Fruit fly (Drosophila melanogaster): ENCODE measurements around the gene CG15461.
"Not testable (repeated sequence)": the region's sequence is repeated elsewhere in the genome, so short reads cannot be mapped to it uniquely, and the experiment has no call there.

The CG15461 gene

dm6 chrX:20519696-20520373, 33.9 kb downstream of the CG15461 start:
- no peak for TF ChIP-seq lola (GFP tag; optimal IDR thresholded peaks at IDR 0.05)
- no peak for TF ChIP-seq Jra (GFP tag; optimal IDR thresholded peaks at IDR 0.05)
- TF ChIP-seq Dif (GFP tag; optimal IDR thresholded peaks at IDR 0.05; ENCODE audit: partially characterized antibody) = no peak
- no peak for TF ChIP-seq Abd-B (GFP tag; optimal IDR thresholded peaks at IDR 0.05)
- TF ChIP-seq rgr (GFP tag; optimal IDR thresholded peaks at IDR 0.05) = no peak
- no peak for TF ChIP-seq Rel (GFP tag; optimal IDR thresholded peaks at IDR 0.05)
- no peak for TF ChIP-seq Rel (tag; optimal IDR thresholded peaks at IDR 0.05)
- TF ChIP-seq usp (GFP tag; optimal IDR thresholded peaks at IDR 0.05) = no peak
- TF ChIP-seq woc (GFP tag; optimal IDR thresholded peaks at IDR 0.05) = no peak
- no peak for TF ChIP-seq Sp1 (GFP tag; optimal IDR thresholded peaks at IDR 0.05)
- no peak for TF ChIP-seq Hr83 (GFP tag; optimal IDR thresholded peaks at IDR 0.05; ENCODE audit: poor library complexity, severe bottlenecking)
- no peak for TF ChIP-seq Hnf4 (GFP tag; optimal IDR thresholded peaks at IDR 0.05)
- TF ChIP-seq br (GFP tag; optimal IDR thresholded peaks at IDR 0.05) = no peak
- no peak for TF ChIP-seq Myc (optimal IDR thresholded peaks at IDR 0.05)
- no peak for TF ChIP-seq pan (optimal IDR thresholded peaks at IDR 0.05)
- TF ChIP-seq dmrt93B (GFP tag; optimal IDR thresholded peaks at IDR 0.05) = no peak
- no peak for TF ChIP-seq dsf (GFP tag; optimal IDR thresholded peaks at IDR 0.05; ENCODE audit: borderline replicate concordance)
- TF ChIP-seq jim (GFP tag; optimal IDR thresholded peaks at IDR 0.05) = no peak

dm6 chrX:20524754-20525236, 38.8 kb downstream of the CG15461 start, which contains the start of gene Tak1:
Gene Tak1 (minus strand): TSS chrX:20524928.
- no peak for TF ChIP-seq pan (optimal IDR thresholded peaks at IDR 0.05)
- no peak for TF ChIP-seq GATAd (GFP tag; optimal IDR thresholded peaks at IDR 0.05)
- TF ChIP-seq usp (GFP tag; optimal IDR thresholded peaks at IDR 0.05) = no peak
- peak; percentile 43 for TF ChIP-seq psq (GFP tag; optimal IDR thresholded peaks at IDR 0.05)
- TF ChIP-seq Abd-B (GFP tag; optimal IDR thresholded peaks at IDR 0.05) = no peak
- TF ChIP-seq Myc (optimal IDR thresholded peaks at IDR 0.05) = peak; percentile 80
- TF ChIP-seq HLH106 (tag; optimal IDR thresholded peaks at IDR 0.05) = peak; percentile 53
- peak; percentile 36 for TF ChIP-seq br (GFP tag; optimal IDR thresholded peaks at IDR 0.05)
- peak; percentile 43 for TF ChIP-seq rgr (GFP tag; optimal IDR thresholded peaks at IDR 0.05)
- peak; percentile 95 for TF ChIP-seq Vsx2 (GFP tag; optimal IDR thresholded peaks at IDR 0.05; ENCODE audit: partially characterized antibody)
- peak; percentile 14 for TF ChIP-seq dmrt93B (GFP tag; optimal IDR thresholded peaks at IDR 0.05)
- TF ChIP-seq Hnf4 (GFP tag; optimal IDR thresholded peaks at IDR 0.05) = peak; percentile 65
- TF ChIP-seq OdsH (GFP tag; optimal IDR thresholded peaks at IDR 0.05) = peak; percentile 27
- peak in 1 of 2 experiments; percentile 70 for TF ChIP-seq foxo (GFP tag; optimal IDR thresholded peaks at IDR 0.05)
- TF ChIP-seq ey (GFP tag; optimal IDR thresholded peaks at IDR 0.05) = peak; percentile 37
- peak; percentile 23 for TF ChIP-seq Jra (GFP tag; optimal IDR thresholded peaks at IDR 0.05)
- TF ChIP-seq N (GFP tag; optimal IDR thresholded peaks at IDR 0.05) = no peak
- TF ChIP-seq h (GFP tag; optimal IDR thresholded peaks at IDR 0.05) = peak; percentile 44
- no peak for TF ChIP-seq lola (GFP tag; optimal IDR thresholded peaks at IDR 0.05)
- peak; percentile 42 for TF ChIP-seq CG9705 (GFP tag; optimal IDR thresholded peaks at IDR 0.05)
- peak; percentile 66 for TF ChIP-seq Hr83 (GFP tag; optimal IDR thresholded peaks at IDR 0.05; ENCODE audit: poor library complexity, severe bottlenecking)
- TF ChIP-seq dl (GFP tag; optimal IDR thresholded peaks at IDR 0.05; ENCODE audit: insufficient read depth in 1 of 2, partially characterized antibody in 2 of 2) = peak in 1 of 2 experiments; percentile 55
- TF ChIP-seq sv (GFP tag; optimal IDR thresholded peaks at IDR 0.05) = peak; percentile 11
- no peak for TF ChIP-seq Hr78 (GFP tag; optimal IDR thresholded peaks at IDR 0.05)
- TF ChIP-seq tai (GFP tag; optimal IDR thresholded peaks at IDR 0.05) = peak; percentile 27
- no peak for TF ChIP-seq CrebA (GFP tag; optimal IDR thresholded peaks at IDR 0.05; ENCODE audit: borderline replicate concordance)
- peak; percentile 82 for TF ChIP-seq Dif (GFP tag; optimal IDR thresholded peaks at IDR 0.05; ENCODE audit: partially characterized antibody)
- TF ChIP-seq fru (GFP tag; optimal IDR thresholded peaks at IDR 0.05) = peak; percentile 40

DNA sequence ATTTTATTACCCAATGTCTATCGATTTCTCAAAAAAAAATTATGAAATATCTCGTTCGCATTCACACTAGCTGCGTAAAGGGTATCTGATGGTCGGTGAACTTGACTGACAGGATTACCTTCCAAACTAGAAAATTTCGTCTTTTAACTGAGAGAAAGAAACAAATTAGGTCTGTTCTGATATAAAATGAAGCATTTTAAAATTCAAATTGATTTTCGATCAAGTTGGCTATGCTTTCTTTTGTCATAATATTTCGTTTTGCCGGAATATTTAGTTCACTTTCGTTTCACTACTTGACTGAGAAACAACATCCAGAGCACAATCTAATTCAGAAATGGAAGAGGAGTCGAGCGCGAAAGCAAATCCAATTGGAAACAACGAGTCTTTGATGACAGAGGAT, 41.4 kb downstream of the CG15461 start, which contains the start of gene CG42579:
Gene CG42579, plus strand, starts transcription at position 301 of the 400 bp plus-strand sequence.
- TF ChIP-seq Hr83 (GFP tag; optimal IDR thresholded peaks at IDR 0.05; ENCODE audit: poor library complexity, severe bottlenecking); ey (GFP tag; optimal IDR thresholded peaks at IDR 0.05); foxo (GFP tag; optimal IDR thresholded peaks at IDR 0.05): not testable (repeated sequence)
